Fruit fly (Drosophila melanogaster): ENCODE results near the gene trio.

Gene trio

DNA sequence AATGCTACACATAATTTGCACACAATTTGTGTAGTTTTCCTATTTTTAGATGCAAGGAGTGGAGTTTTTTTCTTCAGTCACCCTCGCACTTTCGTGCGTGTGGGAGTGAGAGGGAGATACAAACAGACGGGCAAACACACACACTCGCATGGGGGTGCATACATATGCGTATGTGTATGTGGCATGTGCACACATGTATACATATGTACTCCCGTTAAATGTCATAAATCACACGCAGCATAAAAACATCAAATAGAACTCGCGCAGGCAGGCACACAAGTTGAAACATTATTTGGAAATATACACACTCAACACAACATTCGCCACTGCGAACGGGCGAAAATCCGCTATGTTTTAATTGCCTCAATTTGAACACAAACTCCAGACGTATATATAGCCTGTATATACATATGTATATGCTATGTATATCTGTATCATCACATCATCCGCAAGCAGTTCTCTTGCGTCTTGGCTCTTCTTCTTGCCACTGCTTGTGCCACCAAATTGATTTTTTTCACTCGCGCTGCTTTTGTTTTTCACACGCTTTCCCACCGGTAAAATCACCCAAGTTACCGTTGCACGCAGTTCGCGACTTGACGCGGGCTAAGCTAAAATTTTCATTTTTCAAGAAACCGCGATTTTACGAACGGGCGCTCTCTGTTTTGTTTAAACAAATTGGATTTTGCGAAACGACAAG, at the start of gene trio, which contains the start of gene CG9205:
Gene trio (minus strand): TSS at position 686 of the 697 bp plus-strand sequence.
Gene CG9205 (plus strand): TSS at position 508 of the 697 bp plus-strand sequence.
- TF ChIP-seq Smox (GFP tag; optimal IDR thresholded peaks at IDR 0.05): no peak
- TF ChIP-seq dac (GFP tag; optimal IDR thresholded peaks at IDR 0.05): no peak
- peak; percentile 79 for TF ChIP-seq Eip78C (GFP tag)
- TF ChIP-seq Sox15 (GFP tag; optimal IDR thresholded peaks at IDR 0.05): no peak
- no peak for TF ChIP-seq CG16779 (tag; optimal IDR thresholded peaks at IDR 0.05)
- TF ChIP-seq CG15336 (GFP tag; IDR thresholded peaks at IDR 0.05): peak; percentile 27; the same call in 1 of the 2 replicates
- TF ChIP-seq ss (GFP tag; optimal IDR thresholded peaks at IDR 0.05): peak in 1 of 2 experiments; percentile 27
- TF ChIP-seq fd59A (GFP tag; optimal IDR thresholded peaks at IDR 0.05): no peak
- no peak for TF ChIP-seq dsx (GFP tag; optimal IDR thresholded peaks at IDR 0.05; ENCODE audit: poor library complexity, severe bottlenecking)
- no peak for TF ChIP-seq eg (GFP tag; IDR thresholded peaks at IDR 0.05)
- TF ChIP-seq Gug (GFP tag; IDR thresholded peaks at IDR 0.05): no peak
- TF ChIP-seq vri (GFP tag; optimal IDR thresholded peaks at IDR 0.05): peak; percentile 23
- peak; percentile 27 for TF ChIP-seq fkh (GFP tag; optimal IDR thresholded peaks at IDR 0.05)

DNA sequence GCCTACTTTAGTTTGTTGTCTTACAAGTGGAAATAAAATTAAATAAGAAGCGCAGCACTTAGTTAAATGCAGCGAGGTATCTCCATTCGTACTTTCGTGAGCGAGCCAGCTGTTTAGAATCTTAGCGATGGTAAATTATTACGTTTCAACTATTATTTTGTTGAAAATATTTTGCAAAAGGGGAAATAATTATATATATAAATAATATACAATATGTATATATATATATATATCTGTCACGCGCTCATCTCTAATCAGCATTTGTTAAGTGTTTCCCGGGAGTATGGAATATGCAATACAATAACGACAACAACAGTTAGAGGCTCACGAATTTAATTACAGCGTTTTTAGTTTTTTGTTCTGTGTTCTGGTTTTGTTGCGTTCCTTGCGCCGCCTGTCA, 48.6 kb upstream of the trio start:
- TF ChIP-seq CG32006 (GFP tag; optimal IDR thresholded peaks at IDR 0.05) (peak; percentile 4), CG8119 (GFP tag; IDR thresholded peaks at IDR 0.05) (0 out of 3 replicates have a peak, but pooled peaks have one; percentile 14), Sox14 (GFP tag; optimal IDR thresholded peaks at IDR 0.05) (no peak), achi (GFP tag; optimal IDR thresholded peaks at IDR 0.05) (peak; percentile 13), eg (GFP tag; IDR thresholded peaks at IDR 0.05) (peak; percentile 52; the same call in 2 of the 3 replicates)

DNA sequence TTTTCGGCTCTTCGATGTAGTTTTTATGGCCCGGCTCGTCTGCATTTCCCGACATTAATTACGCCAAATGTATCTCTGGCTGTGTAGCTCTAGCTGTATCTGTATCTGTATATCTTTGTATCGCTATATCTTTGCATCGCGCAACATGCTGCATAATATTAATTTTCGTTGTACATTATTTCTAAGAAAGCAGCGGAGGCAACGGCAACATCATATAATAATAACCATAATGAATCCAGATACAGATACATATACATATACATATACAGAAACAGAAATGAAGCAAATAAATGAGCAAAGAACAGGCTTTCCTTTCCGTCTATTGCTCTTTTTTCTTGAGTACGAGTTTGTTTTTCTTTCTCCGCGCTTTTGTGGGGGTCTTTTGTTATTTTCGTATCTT, 48.2 kb upstream of the trio start:
- TF ChIP-seq CG15336 (GFP tag; IDR thresholded peaks at IDR 0.05) (no peak), CG8119 (GFP tag; IDR thresholded peaks at IDR 0.05) (no peak), CG11294 (GFP tag; IDR thresholded peaks at IDR 0.05) (no peak), topi (GFP tag; optimal IDR thresholded peaks at IDR 0.05) (no peak), CG16779 (tag; optimal IDR thresholded peaks at IDR 0.05) (no peak), CG6854 (GFP tag; optimal IDR thresholded peaks at IDR 0.05) (no peak), salr (GFP tag; optimal IDR thresholded peaks at IDR 0.05) (no peak), fkh (GFP tag; optimal IDR thresholded peaks at IDR 0.05) (no peak), Hr4 (GFP tag; optimal IDR thresholded peaks at IDR 0.05) (no peak), svp (GFP tag) (no peak), CG4318 (GFP tag; optimal IDR thresholded peaks at IDR 0.05) (no peak), vri (GFP tag; optimal IDR thresholded peaks at IDR 0.05) (no peak), Hr38 (GFP tag; optimal IDR thresholded peaks at IDR 0.05) (no peak), CG34406 (GFP tag; optimal IDR thresholded peaks at IDR 0.05) (no peak), CG8319 (GFP tag; optimal IDR thresholded peaks at IDR 0.05) (no peak), Sox102F (GFP tag; optimal IDR thresholded peaks at IDR 0.05) (no peak), CG31627 (GFP tag; optimal IDR thresholded peaks at IDR 0.05) (no peak), CG3919 (GFP tag; optimal IDR thresholded peaks at IDR 0.05) (no peak), Ets21C (GFP tag; optimal IDR thresholded peaks at IDR 0.05) (no peak)

DNA sequence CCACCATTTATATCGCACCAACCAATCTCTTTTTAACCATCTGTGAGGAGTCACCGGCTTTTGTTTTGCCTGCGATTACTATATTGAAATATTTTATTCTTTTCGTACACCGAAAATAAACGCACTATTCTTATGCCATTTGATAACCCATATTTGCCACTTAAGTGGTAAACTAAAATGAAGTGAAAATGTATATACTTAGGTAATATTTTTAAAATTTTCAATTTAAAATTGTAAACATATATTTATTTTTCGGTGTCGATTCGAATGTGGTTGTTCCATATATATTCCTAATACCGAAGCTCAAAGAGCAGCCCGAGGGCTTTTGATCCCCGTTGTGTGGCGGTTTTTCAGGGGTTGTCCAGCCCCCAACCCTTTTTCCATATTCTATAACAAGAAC, 43.6 kb upstream of the trio start:
- TF ChIP-seq Blimp-1 (GFP tag; optimal IDR thresholded peaks at IDR 0.05) (no peak), CG16779 (tag; optimal IDR thresholded peaks at IDR 0.05) (no peak), fd59A (GFP tag; optimal IDR thresholded peaks at IDR 0.05) (no peak), Eip78C (GFP tag) (peak; percentile 63), CG8319 (GFP tag; optimal IDR thresholded peaks at IDR 0.05) (no peak), Sox15 (GFP tag; optimal IDR thresholded peaks at IDR 0.05) (no peak), CG11762 (GFP tag; optimal IDR thresholded peaks at IDR 0.05; ENCODE audit: insufficient read depth) (no peak), CG7368 (GFP tag; optimal IDR thresholded peaks at IDR 0.05) (no peak), achi (GFP tag; optimal IDR thresholded peaks at IDR 0.05) (peak; percentile 13), OdsH (GFP tag; optimal IDR thresholded peaks at IDR 0.05) (no peak), CG6163 (GFP tag; IDR thresholded peaks at IDR 0.05) (no peak), Hr39 (GFP tag; optimal IDR thresholded peaks at IDR 0.05) (no peak), Eip75B (GFP tag; optimal IDR thresholded peaks at IDR 0.05) (no peak), CG34406 (GFP tag; optimal IDR thresholded peaks at IDR 0.05) (no peak), Ets96B (tag; optimal IDR thresholded peaks at IDR 0.05) (peak; percentile 6), fd85E (GFP tag; optimal IDR thresholded peaks at IDR 0.05) (no peak), CG8632 (GFP tag; optimal IDR thresholded peaks at IDR 0.05) (no peak), CG10631 (GFP tag; optimal IDR thresholded peaks at IDR 0.05) (no peak), dac (GFP tag; optimal IDR thresholded peaks at IDR 0.05) (no peak), fkh (GFP tag; optimal IDR thresholded peaks at IDR 0.05) (no peak), vri (GFP tag; optimal IDR thresholded peaks at IDR 0.05) (no peak), ss (GFP tag; optimal IDR thresholded peaks at IDR 0.05) (no peak), topi (GFP tag; optimal IDR thresholded peaks at IDR 0.05) (peak; percentile 30), Met (GFP tag; optimal IDR thresholded peaks at IDR 0.05) (no peak), svp (GFP tag) (peak; percentile 58), Hr38 (GFP tag; optimal IDR thresholded peaks at IDR 0.05) (no peak), CG3919 (GFP tag; optimal IDR thresholded peaks at IDR 0.05) (peak; percentile 16)

Measured in whole organism, prepupa.